Fruit fly (Drosophila melanogaster): ENCODE data around the gene Sp1.

Gene Sp1

dm6 chrX:9778545-9778944, 49.1 kb downstream of the Sp1 start, which contains the start of gene CG1354:
TSS of gene CG1354 (plus strand) at chrX:9778742.
- TF ChIP-seq CTCF (optimal IDR thresholded peaks at IDR 0.05) (peak; percentile 98), CG8478 (optimal IDR thresholded peaks at IDR 0.05) (no peak)

DNA sequence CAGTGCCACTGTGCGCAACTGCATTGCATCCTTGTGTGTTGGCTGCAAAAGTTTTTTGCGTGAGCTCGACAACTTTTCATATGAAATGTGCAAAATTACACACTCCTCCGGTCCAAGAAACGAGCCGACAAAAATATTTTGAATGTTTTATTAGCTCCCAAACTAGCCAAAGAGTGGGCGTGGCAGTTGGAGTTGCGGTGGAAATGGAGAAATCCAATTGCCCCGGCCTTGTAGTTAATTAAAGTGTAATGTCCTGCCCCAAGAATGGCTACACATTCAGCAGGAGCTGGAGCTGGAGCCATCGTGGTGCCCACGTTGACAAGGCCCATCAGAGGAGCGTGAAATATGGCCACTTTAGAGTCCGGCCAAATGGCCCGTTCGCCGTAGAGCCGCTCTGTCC, 53.5 kb downstream of the Sp1 start, which contains the start of gene CARPB:
Gene CARPB (plus strand): TSS at position 301 of the 400 bp plus-strand sequence.
- no peak for TF ChIP-seq CTCF (optimal IDR thresholded peaks at IDR 0.05)
- TF ChIP-seq CG8478 (optimal IDR thresholded peaks at IDR 0.05) = no peak

DNA sequence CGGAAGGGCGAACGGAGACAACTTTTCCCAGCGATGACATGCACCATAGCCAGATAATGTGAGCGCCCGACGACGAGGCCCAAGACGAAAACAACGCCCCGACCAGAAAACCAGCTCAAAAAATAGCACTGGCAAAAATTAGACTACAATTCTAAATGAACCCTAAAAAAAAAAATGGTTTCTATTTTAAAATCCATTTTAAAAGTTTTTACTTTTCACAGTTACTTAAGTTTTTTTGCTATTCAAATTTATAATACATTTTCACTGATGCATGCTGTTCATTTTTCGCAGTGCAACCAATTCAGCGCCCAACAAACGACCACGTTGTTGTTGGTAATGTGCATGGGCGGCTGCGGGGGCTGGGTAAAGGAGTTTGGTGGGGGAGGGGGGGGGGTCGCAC, 57.9 kb downstream of the Sp1 start:
- TF ChIP-seq CTCF (optimal IDR thresholded peaks at IDR 0.05) (no peak), CG8478 (optimal IDR thresholded peaks at IDR 0.05) (no peak)

- no peak for TF ChIP-seq CTCF (optimal IDR thresholded peaks at IDR 0.05)
- no peak for TF ChIP-seq CG8478 (optimal IDR thresholded peaks at IDR 0.05)
These were observed 58.5 kb downstream of the Sp1 start for dm6 chrX:9787941-9788340.

DNA sequence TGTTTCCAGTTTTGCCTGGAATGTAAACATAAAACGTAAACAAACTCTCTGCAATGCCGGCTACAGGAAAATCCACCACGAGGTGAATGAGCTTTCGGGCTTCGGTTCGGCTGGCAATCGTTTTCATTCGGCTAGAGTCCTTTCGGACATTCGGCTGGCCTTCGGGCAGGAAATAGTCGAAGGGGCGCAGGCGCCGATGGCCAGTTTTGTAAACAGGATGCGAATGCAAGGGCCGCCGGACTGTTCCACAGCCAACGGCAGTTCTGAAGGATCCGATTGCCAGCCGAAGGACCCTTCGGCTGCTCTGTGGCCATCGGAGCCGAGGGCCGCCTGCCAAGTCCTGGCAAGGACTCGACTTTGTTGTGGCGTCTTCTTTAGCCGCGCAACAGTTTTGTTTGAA, 64.8 kb downstream of the Sp1 start:
- TF ChIP-seq CTCF (optimal IDR thresholded peaks at IDR 0.05) = no peak
- TF ChIP-seq CG8478 (optimal IDR thresholded peaks at IDR 0.05) = no peak

Data from S2 (cell line).